Fruit fly (Drosophila melanogaster): ENCODE measurements around the gene CG12105.

CG12105 gene

DNA sequence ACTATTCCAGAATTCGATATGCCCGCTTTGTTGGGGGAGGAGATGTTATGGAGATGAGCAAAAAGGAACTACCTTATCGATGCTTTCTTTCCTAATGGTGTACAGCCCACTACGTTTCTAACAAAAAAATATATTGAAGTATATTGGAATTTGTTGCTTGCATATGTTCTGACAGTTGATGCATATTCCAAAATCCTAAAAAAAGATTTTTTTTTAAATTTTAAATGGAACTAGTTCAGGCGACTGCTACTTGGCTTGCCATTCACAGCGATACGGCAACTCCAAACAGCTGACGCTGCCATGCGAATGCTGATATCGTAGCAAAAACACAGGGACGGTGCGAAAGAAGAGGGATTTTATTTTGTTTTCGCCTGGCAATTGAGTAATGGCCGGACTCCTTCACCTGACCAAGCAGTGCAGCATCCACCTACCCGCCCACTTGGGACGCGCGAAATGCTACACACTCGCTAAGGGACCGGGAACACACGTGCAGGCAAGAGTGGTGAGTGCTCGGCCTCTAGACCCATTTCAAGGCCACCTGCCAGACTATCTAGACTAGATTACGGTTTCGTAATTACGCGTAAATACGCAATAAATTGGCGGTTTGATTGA, 2.6 kb upstream of the CG12105 start, which contains the start of the genes CG13926, ABCB7 and CG33230 (continued):
- no peak for TF ChIP-seq wdn (GFP tag; IDR thresholded peaks at IDR 0.05)
- peak; percentile 61 for TF ChIP-seq CG18599 (GFP tag; optimal IDR thresholded peaks at IDR 0.05)
- peak; percentile 39 for TF ChIP-seq CG13424 (tag; optimal IDR thresholded peaks at IDR 0.05)
- TF ChIP-seq CG7372 (GFP tag; IDR thresholded peaks at IDR 0.05) = no peak
- TF ChIP-seq NC2α (GFP tag; optimal IDR thresholded peaks at IDR 0.05) = no peak
- no peak for TF ChIP-seq CrebB (tag; optimal IDR thresholded peaks at IDR 0.05)
- no peak for TF ChIP-seq CG4730 (GFP tag; IDR thresholded peaks at IDR 0.05)
- TF ChIP-seq Rfx (GFP tag; IDR thresholded peaks at IDR 0.05) = peak; percentile 57; the same call in 1 of the 2 replicates
- TF ChIP-seq CG14965 (GFP tag; optimal IDR thresholded peaks at IDR 0.05; ENCODE audit: borderline replicate concordance) = no peak
- no peak for TF ChIP-seq Hr39 (optimal IDR thresholded peaks at IDR 0.05)
- TF ChIP-seq NFAT (GFP tag; IDR thresholded peaks at IDR 0.05) = no peak
- no peak for TF ChIP-seq onecut (GFP tag; IDR thresholded peaks at IDR 0.05)
- TF ChIP-seq CG4820 (GFP tag; optimal IDR thresholded peaks at IDR 0.05) = no peak
- no peak for TF ChIP-seq seq (GFP tag; IDR thresholded peaks at IDR 0.05)
- peak; percentile 8 for TF ChIP-seq Lhr (GFP tag; optimal IDR thresholded peaks at IDR 0.05)
- no peak for TF ChIP-seq btn (GFP tag; optimal IDR thresholded peaks at IDR 0.05)
- TF ChIP-seq CG10267 (tag; optimal IDR thresholded peaks at IDR 0.05) = peak; percentile 39
- TF ChIP-seq Poxn (GFP tag; IDR thresholded peaks at IDR 0.05) = no peak
- TF ChIP-seq CG11398 (GFP tag; optimal IDR thresholded peaks at IDR 0.05) = no peak
- no peak for TF ChIP-seq CG15269 (tag; optimal IDR thresholded peaks at IDR 0.05)
- TF ChIP-seq Bteb2 (GFP tag; optimal IDR thresholded peaks at IDR 0.05) = no peak
- no peak for TF ChIP-seq CG7556 (GFP tag; optimal IDR thresholded peaks at IDR 0.05)
- no peak for TF ChIP-seq hth (optimal IDR thresholded peaks at IDR 0.05)
- no peak for TF ChIP-seq dati (GFP tag; IDR thresholded peaks at IDR 0.05)
- no peak for TF ChIP-seq CG15011 (GFP tag; optimal IDR thresholded peaks at IDR 0.05)
- TF ChIP-seq zen2 (GFP tag; IDR thresholded peaks at IDR 0.05; ENCODE audit: partially characterized antibody) = no peak
- TF ChIP-seq sens (GFP tag) = peak; percentile 83
- TF ChIP-seq trh (GFP tag; optimal IDR thresholded peaks at IDR 0.05) = no peak
- no peak for TF ChIP-seq gfzf (GFP tag; optimal IDR thresholded peaks at IDR 0.05)
- TF ChIP-seq Med (GFP tag) = peak; percentile 92
- peak; percentile 54 for TF ChIP-seq pzg (GFP tag; optimal IDR thresholded peaks at IDR 0.05)
- no peak for TF ChIP-seq toy (GFP tag; IDR thresholded peaks at IDR 0.05)
- peak; percentile 92 for TF ChIP-seq Ets65A (GFP tag)
- TF ChIP-seq CG31388 (GFP tag; optimal IDR thresholded peaks at IDR 0.05) = no peak
- TF ChIP-seq CG13287 (GFP tag; IDR thresholded peaks at IDR 0.05; ENCODE audit: partially characterized antibody) = peak; percentile 47; the same call in 1 of the 2 replicates
- TF ChIP-seq Atf6 (GFP tag; IDR thresholded peaks at IDR 0.05) = no peak
- TF ChIP-seq Oaz (GFP tag; IDR thresholded peaks at IDR 0.05) = no peak
- no peak for TF ChIP-seq gcm (GFP tag; optimal IDR thresholded peaks at IDR 0.05)
- no peak for TF ChIP-seq ttk (GFP tag; IDR thresholded peaks at IDR 0.05)
- no peak for TF ChIP-seq CG10565 (GFP tag; optimal IDR thresholded peaks at IDR 0.05)
- TF ChIP-seq Gug (GFP tag; IDR thresholded peaks at IDR 0.05) = peak; percentile 43; the same call in 1 of the 4 replicates
- no peak for TF ChIP-seq CG17328 (GFP tag; IDR thresholded peaks at IDR 0.05)
- TF ChIP-seq CG43689 (GFP tag; IDR thresholded peaks at IDR 0.05) = no peak
- no peak for TF ChIP-seq corto (GFP tag; optimal IDR thresholded peaks at IDR 0.05)
- peak; percentile 16 for TF ChIP-seq CHES-1-like (GFP tag; optimal IDR thresholded peaks at IDR 0.05)
- no peak; the same call in 1 of the 2 replicates for TF ChIP-seq Ptx1 (GFP tag; IDR thresholded peaks at IDR 0.05)
- peak; percentile 60 for TF ChIP-seq sug (tag; optimal IDR thresholded peaks at IDR 0.05)
- TF ChIP-seq CG7987 (GFP tag; optimal IDR thresholded peaks at IDR 0.05) = no peak
- TF ChIP-seq slp2 (GFP tag; optimal IDR thresholded peaks at IDR 0.05) = no peak
- TF ChIP-seq CG8281 (tag; optimal IDR thresholded peaks at IDR 0.05) = no peak
- TF ChIP-seq sim (GFP tag; IDR thresholded peaks at IDR 0.05) = no peak
- TF ChIP-seq eve (GFP tag; optimal IDR thresholded peaks at IDR 0.05) = no peak
